Worm (Caenorhabditis elegans) whole organism, early embryonic: ENCODE results near the gene F14D7.18.

Source experiments
- F13C5.2 ChIP-seq: sonication (generic microtip); optimal IDR thresholded peaks from 2 replicates; lab custom pipeline; 2017; ENCODE audit warnings: mild to moderate bottlenecking, missing genetic modification characterization, inconsistent platforms, missing compliant biosample characterization
- ama-1 ChIP-seq: fragments of 150-350 bp; optimal IDR thresholded peaks from 2 replicates; lab custom pipeline; 2014
- flt-1 ChIP-seq: fragments of 200-800 bp; sonication (Bioruptor generic); IDR thresholded peaks from 2 replicates; pipeline ENCODE4 v1.3.6; 2022; ENCODE audit warnings: missing genetic modification characterization, missing compliant biosample characterization
- hnd-1 ChIP-seq: sonication (generic microtip); optimal IDR thresholded peaks from 2 replicates; lab custom pipeline; 2016; ENCODE audit warnings: missing genetic modification characterization, missing compliant biosample characterization

- TF ChIP-seq hnd-1 (tag; lab: Kevin White, UChicago) = no peak
- TF ChIP-seq flt-1 = no peak
- TF ChIP-seq ama-1 (lab: Kevin White, UChicago) = no peak
- TF ChIP-seq F13C5.2 (tag; lab: Kevin White, UChicago) = no peak
Measured at ce11 chrV:14240694-14241201, 49.8 kb downstream of the F14D7.18 start, which contains the start of gene K02E11.10.
